Fruit fly (Drosophila melanogaster) whole organism, larva: ENCODE results near the gene CG14669.

Experiments used
- noc ChIP-seq: fragments of 200-800 bp; sonication (Bioruptor generic); optimal IDR thresholded peaks from 3 replicates; lab custom pipeline; 2019; ENCODE audit warnings: missing biosample characterization, mild to moderate bottlenecking, missing genetic modification characterization, moderate library complexity

The CG14669 gene

DNA sequence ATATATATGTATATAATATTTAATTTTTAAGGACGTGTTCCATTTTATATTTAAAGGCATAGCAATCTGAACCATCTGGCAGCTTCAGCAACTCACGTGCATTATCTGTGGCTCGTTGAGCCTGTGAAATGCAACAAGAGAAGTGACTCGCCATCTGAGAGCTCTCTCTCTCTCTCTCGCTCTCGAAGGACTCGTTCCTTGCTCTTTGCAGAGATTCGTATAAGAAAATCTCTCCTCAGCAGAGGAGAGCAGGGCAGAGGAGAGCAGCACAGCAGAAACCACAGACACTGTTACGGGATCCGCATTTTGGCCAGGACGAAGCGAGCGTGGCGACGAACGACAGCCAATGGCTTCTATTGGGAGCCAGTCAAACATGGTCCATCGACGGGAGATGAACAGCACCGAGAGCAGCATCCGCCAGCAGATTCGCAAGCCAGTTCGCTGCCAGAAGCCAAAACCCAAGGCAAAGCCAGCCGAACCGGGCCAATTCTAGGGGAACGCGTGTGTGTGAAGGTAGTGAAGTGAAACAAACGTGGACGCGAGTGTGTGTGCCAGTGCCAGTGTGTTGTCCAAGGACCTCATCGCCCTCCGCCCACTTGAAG lies at the start of gene CG14669:
Gene CG14669 (plus strand): TSS at position 381 of the 602 bp plus-strand sequence.
- no peak for TF ChIP-seq noc (tag; lab: Kevin White, UChicago)

DNA sequence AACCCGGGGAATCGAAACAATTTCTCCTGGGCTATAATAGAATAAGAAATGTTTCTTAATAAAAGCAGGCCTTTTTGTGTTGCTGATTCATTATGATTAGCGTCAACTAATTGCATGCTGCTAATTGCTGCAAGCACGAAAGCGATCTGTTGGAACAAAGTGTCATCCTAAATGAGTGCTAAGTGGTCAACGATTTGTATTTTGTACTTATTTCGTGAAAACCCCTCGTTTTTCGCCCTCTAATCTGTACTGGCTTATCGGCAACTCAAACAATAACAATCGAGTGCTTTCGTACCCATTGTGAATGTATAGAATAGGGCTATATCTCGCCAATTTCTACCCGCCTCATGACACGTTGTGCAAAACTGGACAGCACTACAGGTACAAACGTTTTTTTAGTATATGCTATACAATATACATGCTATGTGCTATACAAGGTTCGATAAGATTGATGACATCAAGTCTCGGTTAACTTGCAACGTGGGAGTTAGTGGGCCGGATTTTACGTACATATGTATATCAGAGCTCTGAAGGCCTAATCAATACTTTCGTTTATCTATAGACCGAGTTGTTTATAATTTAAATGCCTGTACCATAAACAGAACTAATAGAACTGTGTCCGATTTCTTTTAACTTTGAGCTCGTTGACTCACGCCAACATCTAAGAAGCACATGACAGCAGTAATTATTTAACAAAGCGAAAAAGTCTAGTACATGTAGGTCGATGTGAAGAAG lies 49.6 kb upstream of the CG14669 start:
- peak; percentile 55 for TF ChIP-seq noc (tag; lab: Kevin White, UChicago)

DNA sequence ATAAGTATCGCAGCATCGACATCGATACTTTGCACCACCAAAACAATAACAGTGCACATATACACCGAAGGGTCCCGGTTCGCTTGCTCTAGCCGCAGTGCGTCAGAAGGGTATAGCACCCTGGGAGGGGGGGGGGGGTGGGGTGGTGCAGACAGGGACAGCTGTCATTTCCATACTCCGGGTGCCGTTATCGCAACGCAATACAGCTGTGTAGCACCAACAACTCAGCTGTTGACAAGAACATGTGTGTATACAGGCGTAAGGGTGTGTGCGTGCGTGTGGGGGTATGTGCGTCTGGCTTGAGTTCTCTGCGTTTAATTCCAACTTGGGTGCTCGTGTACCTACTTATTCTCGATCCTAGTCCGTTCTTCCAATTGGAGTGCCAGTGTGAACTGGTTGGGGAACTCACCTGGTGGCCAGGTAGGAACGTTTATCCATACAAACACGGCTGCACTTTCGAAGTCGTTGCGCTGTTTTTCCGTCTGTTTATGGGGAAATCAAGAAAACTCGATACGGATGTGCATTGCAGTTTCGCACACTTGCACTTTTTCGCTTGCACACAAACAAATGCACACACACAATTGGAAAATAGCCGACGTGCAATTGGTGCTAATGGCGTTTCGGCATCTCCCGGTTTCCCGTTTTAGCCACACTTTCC lies 46.7 kb upstream of the CG14669 start:
- TF ChIP-seq noc (tag; lab: Kevin White, UChicago), result no peak

DNA sequence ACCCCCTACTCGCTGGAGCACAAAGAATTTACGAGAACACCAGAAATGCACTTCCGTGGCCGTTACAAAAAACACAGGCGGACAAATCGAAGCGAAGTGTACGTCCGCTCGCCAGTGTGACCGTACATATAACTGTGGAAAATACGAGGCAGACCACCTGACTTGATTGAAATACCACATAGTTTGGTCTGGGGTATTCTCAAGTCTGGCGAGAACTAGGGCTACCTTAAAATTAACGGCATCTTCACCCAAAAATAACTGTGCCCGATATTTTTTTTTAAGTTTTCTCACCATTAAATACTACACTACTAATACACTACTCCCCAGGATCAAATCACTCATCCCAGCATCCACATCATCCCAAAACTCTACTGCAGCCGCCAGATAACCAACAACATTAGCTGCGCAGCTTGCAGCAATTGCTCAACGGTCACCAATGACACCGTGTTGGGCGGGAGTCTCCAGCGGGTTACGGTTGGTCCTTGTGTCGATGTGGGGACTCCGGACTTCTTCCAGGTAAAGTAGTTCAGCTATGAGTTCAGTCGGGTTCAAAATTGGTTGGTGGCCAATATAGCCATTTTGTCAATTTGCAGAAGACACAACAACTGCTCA lies 46.1 kb upstream of the CG14669 start, which contains the start of gene Cerk:
Gene Cerk (minus strand): TSS at position 137 of the 612 bp plus-strand sequence.
- no peak for TF ChIP-seq noc (tag; lab: Kevin White, UChicago)

DNA sequence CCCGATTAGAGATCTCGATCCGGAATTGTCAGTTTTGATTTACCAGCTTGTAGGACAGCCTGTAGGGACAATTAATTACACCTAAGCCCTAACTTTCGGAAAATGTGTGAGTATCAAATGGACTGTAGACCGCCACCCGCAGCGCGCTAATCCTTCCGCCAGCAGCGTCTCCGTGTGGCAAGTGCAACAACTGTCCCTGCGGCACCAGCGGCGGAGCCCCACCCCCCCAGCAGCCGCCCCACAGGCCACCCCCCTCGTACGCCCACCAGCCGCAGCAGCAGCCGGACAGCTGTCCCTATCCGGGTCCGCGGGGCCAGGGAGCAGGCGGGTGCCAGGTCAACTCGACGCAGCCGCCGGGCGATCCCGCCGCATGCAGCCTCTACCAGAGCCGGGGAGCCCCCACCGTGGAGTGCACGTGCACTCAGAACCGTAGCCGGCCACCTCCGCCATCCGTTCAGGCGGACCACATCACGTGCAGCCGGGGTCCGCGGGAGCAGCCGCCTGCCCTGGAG lies 44.8 kb upstream of the CG14669 start, which contains the start of the genes CG31542 and CG34277:
Gene CG31542 (plus strand): TSS at position 51 of the 512 bp plus-strand sequence.
Gene CG34277 (plus strand): TSS at position 51 of the 512 bp plus-strand sequence.
- no peak for TF ChIP-seq noc (tag; lab: Kevin White, UChicago)

DNA sequence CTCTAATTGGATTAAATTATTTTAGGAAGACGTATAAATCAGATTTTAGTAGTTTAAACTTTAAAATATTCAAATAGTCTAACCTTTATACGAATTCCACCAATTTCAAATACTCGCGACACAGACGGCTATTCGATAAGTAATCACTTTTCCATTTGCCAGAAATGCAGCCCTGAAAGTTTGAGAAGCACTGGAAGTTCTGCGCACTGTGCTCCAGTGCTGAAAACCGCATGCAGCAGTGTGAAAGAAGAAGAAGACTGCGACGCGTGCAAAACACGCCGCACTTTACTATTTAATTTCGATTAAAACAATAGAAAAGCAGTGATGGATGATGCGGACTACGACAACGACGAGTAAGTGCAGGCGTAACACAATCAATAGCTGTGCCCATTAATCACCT lies 42.8 kb upstream of the CG14669 start, which contains the start of gene Polr2F:
Gene Polr2F (plus strand): TSS at position 233 of the 400 bp plus-strand sequence.
- TF ChIP-seq noc (tag; lab: Kevin White, UChicago), result peak; percentile 51

DNA sequence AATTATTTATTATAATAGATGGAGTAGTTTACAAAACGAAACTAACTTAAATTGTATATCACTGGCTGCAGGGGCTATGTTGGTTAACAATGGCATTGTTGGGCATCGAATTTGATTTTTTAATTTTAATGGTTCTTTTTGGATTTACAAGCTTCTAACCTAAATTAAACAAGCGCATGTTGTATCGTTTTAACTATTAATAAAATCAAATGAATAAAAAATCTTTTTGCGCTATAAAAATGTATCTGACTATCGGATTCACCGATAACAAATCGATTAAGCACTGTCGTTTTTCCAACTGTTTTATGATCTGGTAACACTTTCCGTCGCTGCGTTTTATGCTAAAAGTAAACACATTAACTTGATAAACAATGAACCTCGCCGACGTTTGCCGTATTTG lies 39.6 kb upstream of the CG14669 start, which contains the start of the genes hd and CG14667:
Gene hd (minus strand): TSS at position 243 of the 400 bp plus-strand sequence.
Gene CG14667 (plus strand): TSS at position 303 of the 400 bp plus-strand sequence.
- TF ChIP-seq noc (tag; lab: Kevin White, UChicago), result no peak

DNA sequence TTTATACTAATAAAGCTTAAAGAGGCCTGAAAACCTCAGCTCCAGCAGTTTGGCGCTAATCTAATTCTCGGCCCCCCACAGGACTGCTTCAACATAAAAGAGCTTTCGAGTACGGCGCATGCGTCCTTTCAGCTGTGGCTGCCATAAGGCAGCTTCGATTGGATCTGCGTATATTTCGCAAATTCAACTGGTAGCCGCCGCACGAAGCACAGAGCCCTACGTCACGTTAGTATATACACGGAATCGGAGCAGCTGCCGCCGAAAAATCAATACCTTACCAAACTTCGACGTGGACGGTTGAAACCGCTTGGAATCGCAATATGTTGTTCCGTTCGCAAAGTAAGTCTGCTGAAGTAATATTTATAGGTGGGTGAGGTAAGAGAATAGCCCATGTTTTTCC lies 37.7 kb upstream of the CG14669 start, which contains the start of gene 7B2:
Gene 7B2 (plus strand): TSS at position 169 of the 400 bp plus-strand sequence.
- TF ChIP-seq noc (tag; lab: Kevin White, UChicago), result no peak

DNA sequence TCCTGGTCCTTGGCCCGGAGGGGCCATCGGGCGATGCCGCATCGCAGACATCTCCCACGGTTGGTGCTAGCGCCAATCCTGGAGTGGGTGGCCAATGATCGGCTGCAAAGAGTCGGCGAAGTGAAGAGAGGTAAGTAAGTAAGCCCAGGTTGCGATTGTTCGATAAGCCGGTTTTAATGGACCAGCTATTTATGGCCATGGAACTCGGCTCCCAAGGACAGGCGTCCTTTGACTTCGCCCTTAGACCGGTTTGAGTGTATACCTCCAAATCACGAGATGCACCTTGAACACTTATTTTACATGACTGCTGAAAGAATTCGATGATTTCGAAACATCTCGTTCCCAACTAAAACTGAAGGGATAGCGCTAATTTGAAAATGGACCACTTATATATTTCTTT lies 28.6 kb upstream of the CG14669 start:
- TF ChIP-seq noc (tag; lab: Kevin White, UChicago), result no peak

DNA sequence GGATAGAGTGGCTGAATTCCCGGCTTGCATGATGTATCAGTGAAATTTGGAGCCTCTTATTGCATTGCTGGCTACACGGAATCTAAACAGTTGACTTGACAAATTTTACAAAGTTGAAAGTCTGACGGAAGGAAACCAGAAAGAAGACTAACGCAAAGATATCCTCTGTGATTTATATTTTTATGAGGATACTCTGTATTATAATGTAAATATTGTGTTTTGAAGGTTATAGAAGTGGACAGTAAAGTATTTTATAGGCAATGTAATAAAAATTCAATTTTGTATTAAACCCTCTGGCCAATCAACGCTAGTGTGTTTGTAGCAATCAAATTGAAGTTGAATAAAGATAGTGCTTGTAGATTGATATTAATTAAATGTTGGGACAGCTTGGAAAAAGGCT lies 26.8 kb upstream of the CG14669 start, which contains the start of gene CG14668:
Gene CG14668 (minus strand): TSS at position 101 of the 400 bp plus-strand sequence.
- TF ChIP-seq noc (tag; lab: Kevin White, UChicago), result no peak

DNA sequence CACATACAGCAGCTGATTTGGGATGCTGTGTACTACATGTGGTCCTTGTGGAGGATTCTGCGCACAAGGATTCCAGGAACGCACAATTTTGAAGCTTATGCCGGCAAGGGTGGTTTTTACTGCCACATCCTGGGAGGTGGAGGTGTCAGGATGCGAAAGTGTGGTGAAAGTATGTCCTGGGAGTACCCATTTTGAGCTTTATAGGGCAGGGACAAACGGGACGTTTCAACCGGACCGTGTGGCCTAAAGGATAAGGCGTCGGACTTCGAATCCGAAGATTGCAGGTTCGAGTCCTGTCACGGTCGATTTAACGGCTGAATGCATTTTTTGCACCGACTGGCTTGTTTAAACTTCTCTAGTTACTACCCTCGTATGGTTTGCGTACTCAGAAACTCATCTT lies 26.3 kb upstream of the CG14669 start:
- no peak for TF ChIP-seq noc (tag; lab: Kevin White, UChicago)

DNA sequence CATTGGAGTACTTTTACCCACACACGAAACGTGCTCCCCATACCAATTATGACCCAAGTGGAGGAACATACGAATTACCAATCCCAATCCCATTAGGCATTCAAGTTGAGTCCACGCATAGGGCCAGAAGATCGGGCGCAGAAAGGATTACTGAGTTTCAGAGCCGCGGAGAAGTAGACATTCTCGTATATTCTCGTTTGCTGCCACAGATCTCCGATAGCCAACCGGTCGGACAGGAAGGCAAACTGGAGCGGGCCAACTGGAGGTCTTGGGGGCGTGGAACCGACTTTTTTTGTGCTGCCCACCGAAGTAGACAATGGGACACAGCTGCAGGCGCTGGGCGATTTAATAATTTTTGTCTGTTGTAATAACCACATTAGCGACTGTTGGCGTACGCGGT lies 25.3 kb upstream of the CG14669 start:
- TF ChIP-seq noc (tag; lab: Kevin White, UChicago), result no peak

DNA sequence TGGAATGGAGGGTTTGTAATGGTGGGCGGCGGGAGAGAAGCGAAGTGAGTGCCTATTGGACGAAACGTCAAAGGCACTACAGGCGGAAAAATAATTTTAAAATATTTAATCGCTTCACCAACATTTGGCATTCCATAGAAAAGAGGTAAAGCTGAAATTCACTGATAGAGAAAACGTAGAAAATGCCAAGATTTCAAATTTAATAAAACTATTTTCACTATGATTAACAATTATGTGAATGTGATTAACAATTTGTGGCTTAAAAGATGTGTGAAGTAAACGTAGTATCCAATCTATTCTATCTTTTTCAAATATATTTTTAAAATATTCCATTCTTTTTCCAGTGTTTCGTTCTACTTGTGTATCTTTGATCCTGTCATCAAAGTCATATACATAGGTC lies 24.9 kb upstream of the CG14669 start:
- TF ChIP-seq noc (tag; lab: Kevin White, UChicago), result no peak

DNA sequence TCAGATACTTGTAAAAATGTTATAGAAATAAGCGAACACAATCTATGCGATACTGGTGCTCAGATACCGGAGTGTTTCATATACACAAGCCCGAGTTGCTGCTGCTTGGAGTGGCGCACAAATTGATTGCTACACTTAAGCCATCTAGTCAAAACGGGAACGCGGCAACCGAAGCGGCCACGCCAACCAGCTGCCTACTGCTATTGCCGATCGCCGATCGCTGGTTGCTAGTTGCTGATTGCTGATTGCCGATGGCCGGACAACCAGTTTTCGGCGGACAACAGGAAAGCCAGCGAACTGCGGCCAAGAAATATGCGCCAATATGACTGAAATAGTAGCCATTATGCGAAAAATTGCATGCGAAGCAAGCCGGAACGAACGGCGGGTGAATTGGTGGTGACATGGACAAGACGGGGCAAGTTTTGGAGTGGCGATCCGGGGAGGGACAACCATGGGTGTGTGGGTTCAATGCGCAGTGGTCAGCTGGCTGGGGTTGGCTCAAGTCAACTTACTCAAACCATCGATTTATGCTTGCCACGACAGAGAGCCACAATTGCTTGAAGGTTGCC lies 24.1 kb upstream of the CG14669 start:
- TF ChIP-seq noc (tag; lab: Kevin White, UChicago), result no peak

DNA sequence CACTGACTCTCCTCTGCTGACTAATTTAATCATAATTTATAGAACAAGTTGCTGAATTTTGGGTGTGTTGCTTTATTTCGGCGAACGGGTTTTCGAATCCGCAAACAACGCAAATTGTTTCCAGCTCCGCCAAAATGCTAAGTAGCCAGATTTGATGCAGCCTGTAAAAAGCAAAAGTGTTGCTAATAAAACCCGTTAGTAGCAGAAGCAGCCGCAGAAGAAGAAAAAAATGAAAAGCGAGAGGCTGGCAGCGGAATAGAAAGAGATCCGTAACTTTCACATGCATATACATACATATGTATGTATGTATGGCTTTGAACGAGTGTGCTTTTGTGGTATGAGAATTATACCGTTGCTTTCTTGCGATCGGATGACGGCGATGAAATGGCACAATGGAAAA lies 22.3 kb upstream of the CG14669 start:
- no peak for TF ChIP-seq noc (tag; lab: Kevin White, UChicago)
